Worm (Caenorhabditis elegans): Measurements from ENCODE around the gene ugt-59.

- TF ChIP-seq hmbx-1 (tag; optimal IDR thresholded peaks at IDR 0.05) (no peak), hmg-4 (GFP tag; optimal IDR thresholded peaks at IDR 0.05) (no peak), ama-1 (optimal IDR thresholded peaks at IDR 0.05) (no peak), ets-7 (tag; optimal IDR thresholded peaks at IDR 0.05) (no peak), hnd-1 (tag; optimal IDR thresholded peaks at IDR 0.05) (no peak)
Observed at ce11 chrIV:10352243-10352642, 8.2 kb upstream of the ugt-59 start, which contains the start of gene Y43C5B.2.
